Fruit fly (Drosophila melanogaster): ENCODE data around the gene CG11226.

The CG11226 gene

dm6 chr3L:22836768-22837167 lies at the start of gene CG11226, which contains the start of gene CG45428:
Gene CG11226, plus strand, starts transcription at chr3L:22837068.
Gene CG45428, minus strand, starts transcription at chr3L:22837070.
- TF ChIP-seq usp (GFP tag; optimal IDR thresholded peaks at IDR 0.05) (no peak), Dll (optimal IDR thresholded peaks at IDR 0.05) (no peak), psq (optimal IDR thresholded peaks at IDR 0.05) (no peak), CG8478 (optimal IDR thresholded peaks at IDR 0.05) (no peak), pan (optimal IDR thresholded peaks at IDR 0.05) (no peak), EcR (GFP tag; optimal IDR thresholded peaks at IDR 0.05) (no peak)

- TF ChIP-seq psq (optimal IDR thresholded peaks at IDR 0.05) (no peak), usp (GFP tag; optimal IDR thresholded peaks at IDR 0.05) (no peak), CG8478 (optimal IDR thresholded peaks at IDR 0.05) (no peak), Dll (optimal IDR thresholded peaks at IDR 0.05) (no peak)
Observed at dm6 chr3L:22787947-22788489, 48.9 kb upstream of the CG11226 start, which contains the start of gene CG14448. Gene CG14448, plus strand, starts transcription at chr3L:22788439.

dm6 chr3L:22791622-22792021 lies 45.2 kb upstream of the CG11226 start:
- TF ChIP-seq pan (optimal IDR thresholded peaks at IDR 0.05) (no peak), psq (optimal IDR thresholded peaks at IDR 0.05) (no peak), Dll (optimal IDR thresholded peaks at IDR 0.05) (no peak), CG8478 (optimal IDR thresholded peaks at IDR 0.05) (no peak), usp (GFP tag; optimal IDR thresholded peaks at IDR 0.05) (no peak), EcR (GFP tag; optimal IDR thresholded peaks at IDR 0.05) (no peak)

- no peak for TF ChIP-seq usp (GFP tag; optimal IDR thresholded peaks at IDR 0.05)
- TF ChIP-seq psq (optimal IDR thresholded peaks at IDR 0.05), result no peak
- no peak for TF ChIP-seq Dll (optimal IDR thresholded peaks at IDR 0.05)
- no peak for TF ChIP-seq pan (optimal IDR thresholded peaks at IDR 0.05)
- TF ChIP-seq EcR (GFP tag; optimal IDR thresholded peaks at IDR 0.05), result no peak
- no peak for TF ChIP-seq CG8478 (optimal IDR thresholded peaks at IDR 0.05)
Observed at dm6 chr3L:22795604-22796003, 41.3 kb upstream of the CG11226 start.

dm6 chr3L:22801970-22802369 lies 34.9 kb upstream of the CG11226 start:
- no peak for TF ChIP-seq usp (GFP tag; optimal IDR thresholded peaks at IDR 0.05)
- no peak for TF ChIP-seq Dll (optimal IDR thresholded peaks at IDR 0.05)
- TF ChIP-seq CG8478 (optimal IDR thresholded peaks at IDR 0.05), result no peak
- no peak for TF ChIP-seq pan (optimal IDR thresholded peaks at IDR 0.05)
- TF ChIP-seq EcR (GFP tag; optimal IDR thresholded peaks at IDR 0.05), result no peak
- no peak for TF ChIP-seq psq (optimal IDR thresholded peaks at IDR 0.05)

- TF ChIP-seq Dll (optimal IDR thresholded peaks at IDR 0.05), result no peak
- TF ChIP-seq psq (optimal IDR thresholded peaks at IDR 0.05), result no peak
- TF ChIP-seq pan (optimal IDR thresholded peaks at IDR 0.05), result no peak
- TF ChIP-seq CG8478 (optimal IDR thresholded peaks at IDR 0.05), result no peak
- TF ChIP-seq usp (GFP tag; optimal IDR thresholded peaks at IDR 0.05), result no peak
Observed at dm6 chr3L:22820190-22820589, 16.7 kb upstream of the CG11226 start.

dm6 chr3L:22821377-22821776 lies 15.5 kb upstream of the CG11226 start:
- TF ChIP-seq Dll (optimal IDR thresholded peaks at IDR 0.05), result no peak
- TF ChIP-seq psq (optimal IDR thresholded peaks at IDR 0.05), result no peak
- TF ChIP-seq EcR (GFP tag; optimal IDR thresholded peaks at IDR 0.05), result no peak
- no peak for TF ChIP-seq CG8478 (optimal IDR thresholded peaks at IDR 0.05)
- no peak for TF ChIP-seq pan (optimal IDR thresholded peaks at IDR 0.05)
- no peak for TF ChIP-seq usp (GFP tag; optimal IDR thresholded peaks at IDR 0.05)

dm6 chr3L:22822544-22823175 lies 14.2 kb upstream of the CG11226 start:
- TF ChIP-seq EcR (GFP tag; optimal IDR thresholded peaks at IDR 0.05), result peak in 1 of 2 experiments; percentile 24
- TF ChIP-seq usp (GFP tag; optimal IDR thresholded peaks at IDR 0.05), result no peak
- peak; percentile 85 for TF ChIP-seq Dll (optimal IDR thresholded peaks at IDR 0.05)

dm6 chr3L:22823230-22823629 lies 13.6 kb upstream of the CG11226 start:
- TF ChIP-seq usp (GFP tag; optimal IDR thresholded peaks at IDR 0.05), result no peak
- no peak for TF ChIP-seq pan (optimal IDR thresholded peaks at IDR 0.05)
- no peak for TF ChIP-seq psq (optimal IDR thresholded peaks at IDR 0.05)
- no peak for TF ChIP-seq Dll (optimal IDR thresholded peaks at IDR 0.05)
- no peak for TF ChIP-seq EcR (GFP tag; optimal IDR thresholded peaks at IDR 0.05)
- no peak for TF ChIP-seq CG8478 (optimal IDR thresholded peaks at IDR 0.05)

- TF ChIP-seq usp (GFP tag; optimal IDR thresholded peaks at IDR 0.05) (no peak), EcR (GFP tag; optimal IDR thresholded peaks at IDR 0.05) (no peak), Dll (optimal IDR thresholded peaks at IDR 0.05) (peak; percentile 98), CG8478 (optimal IDR thresholded peaks at IDR 0.05) (no peak), pan (optimal IDR thresholded peaks at IDR 0.05) (no peak), psq (optimal IDR thresholded peaks at IDR 0.05) (no peak)
Observed at dm6 chr3L:22824668-22825192, 12.1 kb upstream of the CG11226 start.

dm6 chr3L:22826236-22826635 lies 10.6 kb upstream of the CG11226 start:
- no peak for TF ChIP-seq Dll (optimal IDR thresholded peaks at IDR 0.05)
- TF ChIP-seq pan (optimal IDR thresholded peaks at IDR 0.05), result no peak
- TF ChIP-seq psq (optimal IDR thresholded peaks at IDR 0.05), result no peak
- no peak for TF ChIP-seq EcR (GFP tag; optimal IDR thresholded peaks at IDR 0.05)
- no peak for TF ChIP-seq CG8478 (optimal IDR thresholded peaks at IDR 0.05)
- TF ChIP-seq usp (GFP tag; optimal IDR thresholded peaks at IDR 0.05), result no peak

dm6 chr3L:22830132-22830697 lies 6.7 kb upstream of the CG11226 start:
- TF ChIP-seq CG8478 (optimal IDR thresholded peaks at IDR 0.05), result no peak
- no peak for TF ChIP-seq Dll (optimal IDR thresholded peaks at IDR 0.05)
- TF ChIP-seq EcR (GFP tag; optimal IDR thresholded peaks at IDR 0.05), result no peak
- TF ChIP-seq pan (optimal IDR thresholded peaks at IDR 0.05), result no peak
- TF ChIP-seq usp (GFP tag; optimal IDR thresholded peaks at IDR 0.05), result no peak
- no peak for TF ChIP-seq psq (optimal IDR thresholded peaks at IDR 0.05)
